Fruit fly (Drosophila melanogaster): Measurements from ENCODE around the gene CG33796.
A peak's percentile ranks its signal among the peaks of the same experiment; 100 is the strongest.

Gene CG33796

dm6 chr3L:16132067-16132418 lies 37.9 kb downstream of the CG33796 start:
- TF ChIP-seq CG32264 (GFP tag; optimal IDR thresholded peaks at IDR 0.05) (no peak), woc (GFP tag; optimal IDR thresholded peaks at IDR 0.05) (no peak), Hr78 (GFP tag; optimal IDR thresholded peaks at IDR 0.05) (no peak), usp (GFP tag; optimal IDR thresholded peaks at IDR 0.05) (no peak), dmrt93B (GFP tag; optimal IDR thresholded peaks at IDR 0.05) (no peak), br (GFP tag; optimal IDR thresholded peaks at IDR 0.05) (no peak), Rel (GFP tag; optimal IDR thresholded peaks at IDR 0.05) (no peak), Rel (tag; optimal IDR thresholded peaks at IDR 0.05) (no peak)

dm6 chr3L:16131264-16132066 lies 38.4 kb downstream of the CG33796 start, which contains the start of the genes Trs20 and elg1:
Trs20 (minus strand) TSS chr3L:16131632.
elg1 (plus strand) TSS chr3L:16132028.
- TF ChIP-seq N (GFP tag; optimal IDR thresholded peaks at IDR 0.05) (no peak), Rel (GFP tag; optimal IDR thresholded peaks at IDR 0.05) (no peak), Rel (tag; optimal IDR thresholded peaks at IDR 0.05) (peak; percentile 42), Hr78 (GFP tag; optimal IDR thresholded peaks at IDR 0.05) (no peak), Hnf4 (GFP tag; optimal IDR thresholded peaks at IDR 0.05) (peak; percentile 48), Vsx2 (GFP tag; optimal IDR thresholded peaks at IDR 0.05; ENCODE audit: partially characterized antibody) (no peak), OdsH (GFP tag; optimal IDR thresholded peaks at IDR 0.05) (peak; percentile 22), fru (GFP tag; optimal IDR thresholded peaks at IDR 0.05) (peak; percentile 24), HLH106 (tag; optimal IDR thresholded peaks at IDR 0.05) (peak; percentile 70), dmrt93B (GFP tag; optimal IDR thresholded peaks at IDR 0.05) (peak; percentile 22), foxo (GFP tag; optimal IDR thresholded peaks at IDR 0.05) (peak in 1 of 2 experiments; percentile 76), CG32264 (GFP tag; optimal IDR thresholded peaks at IDR 0.05) (no peak), psq (GFP tag; optimal IDR thresholded peaks at IDR 0.05) (peak; percentile 53), rgr (GFP tag; optimal IDR thresholded peaks at IDR 0.05) (peak; percentile 54), sv (GFP tag; optimal IDR thresholded peaks at IDR 0.05) (peak; percentile 46), br (GFP tag; optimal IDR thresholded peaks at IDR 0.05) (peak; percentile 54), GATAd (GFP tag; optimal IDR thresholded peaks at IDR 0.05) (no peak), Jra (GFP tag; optimal IDR thresholded peaks at IDR 0.05) (no peak), sage (GFP tag; optimal IDR thresholded peaks at IDR 0.05) (no peak), usp (GFP tag; optimal IDR thresholded peaks at IDR 0.05) (no peak), Sp1 (GFP tag; optimal IDR thresholded peaks at IDR 0.05) (peak; percentile 70), h (GFP tag; optimal IDR thresholded peaks at IDR 0.05) (peak; percentile 50), woc (GFP tag; optimal IDR thresholded peaks at IDR 0.05) (peak; percentile 58), Dif (GFP tag; optimal IDR thresholded peaks at IDR 0.05; ENCODE audit: partially characterized antibody) (no peak)

dm6 chr3L:16128973-16129745 lies 40.7 kb downstream of the CG33796 start, which contains the start of gene SsRbeta:
SsRbeta (plus strand) TSS chr3L:16129617.
- TF ChIP-seq tai (GFP tag; optimal IDR thresholded peaks at IDR 0.05) (no peak), GATAd (GFP tag; optimal IDR thresholded peaks at IDR 0.05) (no peak), foxo (GFP tag; optimal IDR thresholded peaks at IDR 0.05) (no peak), Hr83 (GFP tag; optimal IDR thresholded peaks at IDR 0.05; ENCODE audit: poor library complexity, severe bottlenecking) (peak; percentile 53), Rel (GFP tag; optimal IDR thresholded peaks at IDR 0.05) (no peak), Rel (tag; optimal IDR thresholded peaks at IDR 0.05) (peak; percentile 39), brk (GFP tag; optimal IDR thresholded peaks at IDR 0.05) (peak; percentile 41), Jra (GFP tag; optimal IDR thresholded peaks at IDR 0.05) (peak; percentile 20), sv (GFP tag; optimal IDR thresholded peaks at IDR 0.05) (peak; percentile 60)

dm6 chr3L:16128481-16128972 lies 41.4 kb downstream of the CG33796 start, which contains the start of gene Pgm1:
Pgm1 (minus strand) TSS chr3L:16128531.
- TF ChIP-seq usp (GFP tag; optimal IDR thresholded peaks at IDR 0.05) = no peak
- no peak for TF ChIP-seq tai (GFP tag; optimal IDR thresholded peaks at IDR 0.05)
- TF ChIP-seq Mio (GFP tag; optimal IDR thresholded peaks at IDR 0.05) = peak; percentile 43
- peak; percentile 84 for TF ChIP-seq Hnf4 (GFP tag; optimal IDR thresholded peaks at IDR 0.05)
- TF ChIP-seq CG32264 (GFP tag; optimal IDR thresholded peaks at IDR 0.05) = peak; percentile 84
- no peak for TF ChIP-seq pan (optimal IDR thresholded peaks at IDR 0.05)
- TF ChIP-seq sage (GFP tag; optimal IDR thresholded peaks at IDR 0.05) = no peak
- peak; percentile 93 for TF ChIP-seq ey (GFP tag; optimal IDR thresholded peaks at IDR 0.05)
- TF ChIP-seq dsf (GFP tag; optimal IDR thresholded peaks at IDR 0.05; ENCODE audit: borderline replicate concordance) = no peak
- no peak for TF ChIP-seq CrebA (GFP tag; optimal IDR thresholded peaks at IDR 0.05; ENCODE audit: borderline replicate concordance)
- TF ChIP-seq woc (GFP tag; optimal IDR thresholded peaks at IDR 0.05) = peak; percentile 96
- no peak for TF ChIP-seq dl (GFP tag; optimal IDR thresholded peaks at IDR 0.05; ENCODE audit: insufficient read depth in 1 of 2, partially characterized antibody in 2 of 2)
- peak; percentile 79 for TF ChIP-seq psq (GFP tag; optimal IDR thresholded peaks at IDR 0.05)
- TF ChIP-seq Vsx2 (GFP tag; optimal IDR thresholded peaks at IDR 0.05; ENCODE audit: partially characterized antibody) = no peak
- TF ChIP-seq OdsH (GFP tag; optimal IDR thresholded peaks at IDR 0.05) = peak; percentile 93
- TF ChIP-seq Rel (GFP tag; optimal IDR thresholded peaks at IDR 0.05) = peak; percentile 50
- TF ChIP-seq Rel (tag; optimal IDR thresholded peaks at IDR 0.05) = peak; percentile 77
- TF ChIP-seq Sp1 (GFP tag; optimal IDR thresholded peaks at IDR 0.05) = peak; percentile 90
- no peak for TF ChIP-seq jim (GFP tag; optimal IDR thresholded peaks at IDR 0.05)
- TF ChIP-seq Hr83 (GFP tag; optimal IDR thresholded peaks at IDR 0.05; ENCODE audit: poor library complexity, severe bottlenecking) = peak; percentile 38
- TF ChIP-seq Abd-B (GFP tag; optimal IDR thresholded peaks at IDR 0.05) = no peak
- no peak for TF ChIP-seq Dfd (GFP tag; optimal IDR thresholded peaks at IDR 0.05)
- TF ChIP-seq dmrt93B (GFP tag; optimal IDR thresholded peaks at IDR 0.05) = no peak
- TF ChIP-seq rgr (GFP tag; optimal IDR thresholded peaks at IDR 0.05) = peak; percentile 94
- no peak for TF ChIP-seq Hr78 (GFP tag; optimal IDR thresholded peaks at IDR 0.05)
- TF ChIP-seq lola (GFP tag; optimal IDR thresholded peaks at IDR 0.05) = no peak
- TF ChIP-seq foxo (GFP tag; optimal IDR thresholded peaks at IDR 0.05) = peak; percentile 55 to 94
